Fruit fly (Drosophila melanogaster): ENCODE results near the gene CG5535.

CG5535 gene

DNA sequence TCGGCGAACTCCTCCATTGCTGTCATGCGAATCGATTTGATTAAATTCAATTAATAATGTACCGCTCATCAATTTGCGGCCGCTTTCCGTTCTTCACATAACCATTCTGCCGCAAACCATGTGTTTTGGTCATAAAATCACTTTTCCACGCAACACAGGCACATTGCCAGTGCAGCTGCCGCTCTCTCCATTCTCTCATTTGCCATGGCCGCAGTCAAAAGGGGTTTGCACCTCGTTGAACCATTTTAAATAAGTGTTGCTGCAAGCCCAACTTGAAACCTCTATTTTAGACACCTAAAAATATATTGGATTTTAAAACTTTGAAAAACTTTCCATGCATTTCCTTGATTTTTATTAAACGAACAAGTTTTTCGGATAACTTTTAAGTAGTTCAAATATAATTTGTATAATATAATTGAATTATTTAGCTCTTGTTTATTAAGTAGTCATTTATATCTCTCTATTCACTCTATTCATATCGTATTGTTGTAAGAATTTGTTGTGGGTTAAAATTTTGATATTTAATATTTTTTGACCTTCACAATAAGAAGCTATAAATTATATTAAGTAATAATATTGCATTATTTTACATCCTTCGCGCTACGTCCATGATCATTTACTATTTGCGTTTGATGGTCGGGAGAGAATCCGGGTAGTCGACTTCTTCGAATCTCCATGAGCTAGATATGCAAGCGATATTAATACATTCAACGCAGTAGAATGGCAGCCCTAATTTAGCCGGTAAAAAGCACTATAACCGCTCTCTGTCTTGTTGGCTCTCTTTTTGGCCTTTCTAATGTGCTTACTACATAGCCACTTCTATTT, at the start of gene CG5535:
Gene CG5535, minus strand, starts transcription at position 140 of the 825 bp plus-strand sequence.
- TF ChIP-seq CG7045 (GFP tag; optimal IDR thresholded peaks at IDR 0.05): peak; percentile 81
- TF ChIP-seq CG5204 (GFP tag; optimal IDR thresholded peaks at IDR 0.05): peak; percentile 54
- TF ChIP-seq CG12768 (GFP tag; optimal IDR thresholded peaks at IDR 0.05): peak; percentile 74
- TF ChIP-seq cic (GFP tag; optimal IDR thresholded peaks at IDR 0.05): no peak
- TF ChIP-seq toe (GFP tag; optimal IDR thresholded peaks at IDR 0.05): peak; percentile 61
- peak; percentile 64 for TF ChIP-seq tj (GFP tag; optimal IDR thresholded peaks at IDR 0.05)
- TF ChIP-seq bab1 (GFP tag; optimal IDR thresholded peaks at IDR 0.05): peak; percentile 77
- TF ChIP-seq pad (GFP tag; optimal IDR thresholded peaks at IDR 0.05): peak; percentile 73
- peak; percentile 56 for TF ChIP-seq Hr96 (GFP tag; optimal IDR thresholded peaks at IDR 0.05)
- peak; percentile 80 for TF ChIP-seq CG33017 (tag; optimal IDR thresholded peaks at IDR 0.05)
- TF ChIP-seq cnc (optimal IDR thresholded peaks at IDR 0.05): no peak
- peak; percentile 16 for TF ChIP-seq ovo (GFP tag; optimal IDR thresholded peaks at IDR 0.05)
- TF ChIP-seq CG14711 (tag; optimal IDR thresholded peaks at IDR 0.05): peak; percentile 95
- peak; percentile 57 for TF ChIP-seq Mnt (GFP tag; optimal IDR thresholded peaks at IDR 0.05)
- TF ChIP-seq Crg-1 (GFP tag; optimal IDR thresholded peaks at IDR 0.05): peak; percentile 32
- TF ChIP-seq CG1620 (GFP tag; optimal IDR thresholded peaks at IDR 0.05): peak; percentile 3
- TF ChIP-seq kay (GFP tag; ENCODE audit: borderline replicate concordance): no peak
- peak; percentile 82 for TF ChIP-seq CG7101 (tag; optimal IDR thresholded peaks at IDR 0.05)
- peak; percentile 92 for TF ChIP-seq CG11617 (GFP tag; optimal IDR thresholded peaks at IDR 0.05)
- TF ChIP-seq Clk (GFP tag; optimal IDR thresholded peaks at IDR 0.05): peak; percentile 7

DNA sequence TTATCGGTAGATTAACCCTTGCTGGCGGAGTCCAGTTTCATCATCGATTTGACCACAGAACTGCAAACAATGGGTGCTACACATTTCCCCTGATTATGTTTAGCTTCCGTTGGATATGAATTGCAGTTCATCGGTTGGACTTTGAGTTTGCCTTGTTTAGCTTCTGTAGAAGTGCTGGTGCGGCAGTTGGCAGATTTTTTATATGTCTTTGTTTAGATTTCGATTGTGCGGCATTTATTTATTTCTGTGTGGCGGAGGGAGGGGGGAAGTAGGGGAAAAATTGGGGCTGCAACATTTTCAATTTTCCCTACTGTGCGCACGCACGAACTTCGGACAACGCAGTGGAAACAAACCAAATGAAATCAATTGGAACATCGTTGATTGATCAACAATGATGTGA, 49.2 kb upstream of the CG5535 start:
- TF ChIP-seq kay (GFP tag; ENCODE audit: borderline replicate concordance) (no peak), pad (GFP tag; optimal IDR thresholded peaks at IDR 0.05) (peak; percentile 13), tj (GFP tag; optimal IDR thresholded peaks at IDR 0.05) (peak; percentile 95)

DNA sequence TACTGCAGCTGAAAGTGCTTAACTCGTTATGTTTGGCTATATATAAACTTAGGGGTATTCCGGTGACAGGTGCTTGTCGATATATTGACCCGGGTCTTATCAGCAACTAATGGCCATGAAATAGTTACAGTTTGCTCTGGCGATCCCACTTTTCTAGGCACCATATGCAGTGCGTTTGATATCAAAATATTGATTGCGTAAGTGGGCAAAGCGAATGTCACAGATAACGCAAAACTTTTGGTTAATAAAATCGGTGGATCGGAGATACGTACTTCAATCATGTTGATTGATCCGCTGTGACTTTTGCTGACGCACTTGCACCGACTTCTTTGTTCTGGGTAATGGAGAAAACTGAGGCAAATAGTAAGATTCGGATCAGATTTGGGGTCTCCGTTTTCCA, 48.0 kb upstream of the CG5535 start:
- TF ChIP-seq Crg-1 (GFP tag; optimal IDR thresholded peaks at IDR 0.05) (peak; percentile 27), cic (GFP tag; optimal IDR thresholded peaks at IDR 0.05) (no peak)

DNA sequence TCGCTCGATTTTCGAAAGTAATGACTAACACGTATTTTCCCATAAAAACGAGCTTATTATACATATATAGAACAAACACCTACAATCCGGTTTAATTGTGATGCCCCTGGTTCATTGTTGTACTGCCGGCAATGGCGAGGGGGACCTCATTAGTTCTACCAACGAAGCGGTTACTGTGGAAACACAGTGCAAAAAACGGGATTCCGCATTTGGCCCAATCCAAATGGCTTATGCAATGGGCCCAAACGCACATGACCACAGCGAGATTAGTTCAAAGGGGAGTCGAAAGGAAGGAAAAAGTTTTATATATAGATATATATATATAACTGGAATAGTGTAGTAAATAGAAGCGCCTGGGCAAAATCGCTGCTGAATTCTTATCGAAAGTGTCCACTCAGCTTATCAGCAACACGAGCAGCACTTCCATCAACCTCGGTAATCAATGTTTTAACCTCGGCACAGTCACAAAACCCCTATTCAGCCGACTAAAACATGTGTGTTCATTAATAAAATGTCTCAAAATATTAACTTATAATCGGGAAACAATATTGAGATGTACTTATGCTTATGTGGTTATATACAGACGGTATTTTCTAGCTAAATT, 47.3 kb upstream of the CG5535 start:
- TF ChIP-seq Mnt (GFP tag; optimal IDR thresholded peaks at IDR 0.05) (peak; percentile 10), CG11617 (GFP tag; optimal IDR thresholded peaks at IDR 0.05) (no peak), toe (GFP tag; optimal IDR thresholded peaks at IDR 0.05) (no peak), tj (GFP tag; optimal IDR thresholded peaks at IDR 0.05) (peak; percentile 59), cic (GFP tag; optimal IDR thresholded peaks at IDR 0.05) (peak; percentile 59), Hr96 (GFP tag; optimal IDR thresholded peaks at IDR 0.05) (no peak)

DNA sequence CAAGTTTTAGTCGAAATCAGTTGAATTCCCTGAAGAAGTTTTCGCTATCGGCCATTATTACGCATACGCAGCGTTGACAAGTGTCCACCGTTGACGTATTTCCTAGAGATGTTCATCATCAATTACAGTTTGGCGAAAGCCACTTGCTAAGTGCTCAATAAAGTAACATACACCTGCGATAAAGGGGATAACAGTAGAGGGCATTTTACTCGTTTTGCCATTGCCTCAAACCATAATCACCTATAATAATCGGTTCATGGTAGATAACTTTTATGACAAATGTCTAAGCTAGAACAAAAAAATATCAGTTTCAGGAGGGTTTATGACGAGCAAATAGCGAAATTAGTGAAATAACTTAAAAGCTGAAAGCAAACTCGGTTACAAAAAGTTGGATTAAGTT, 46.0 kb upstream of the CG5535 start:
- TF ChIP-seq CG11617 (GFP tag; optimal IDR thresholded peaks at IDR 0.05) (no peak), cic (GFP tag; optimal IDR thresholded peaks at IDR 0.05) (peak; percentile 57), Crg-1 (GFP tag; optimal IDR thresholded peaks at IDR 0.05) (no peak), CG33017 (tag; optimal IDR thresholded peaks at IDR 0.05) (peak; percentile 14), CG5204 (GFP tag; optimal IDR thresholded peaks at IDR 0.05) (peak; percentile 12), CG14711 (tag; optimal IDR thresholded peaks at IDR 0.05) (no peak), CG7045 (GFP tag; optimal IDR thresholded peaks at IDR 0.05) (peak; percentile 30), Hr96 (GFP tag; optimal IDR thresholded peaks at IDR 0.05) (no peak), kay (GFP tag; ENCODE audit: borderline replicate concordance) (peak; percentile 80), CG7101 (tag; optimal IDR thresholded peaks at IDR 0.05) (no peak), cnc (optimal IDR thresholded peaks at IDR 0.05) (no peak), tj (GFP tag; optimal IDR thresholded peaks at IDR 0.05) (no peak), CG1620 (GFP tag; optimal IDR thresholded peaks at IDR 0.05) (no peak), toe (GFP tag; optimal IDR thresholded peaks at IDR 0.05) (no peak), Clk (GFP tag; optimal IDR thresholded peaks at IDR 0.05) (no peak)

DNA sequence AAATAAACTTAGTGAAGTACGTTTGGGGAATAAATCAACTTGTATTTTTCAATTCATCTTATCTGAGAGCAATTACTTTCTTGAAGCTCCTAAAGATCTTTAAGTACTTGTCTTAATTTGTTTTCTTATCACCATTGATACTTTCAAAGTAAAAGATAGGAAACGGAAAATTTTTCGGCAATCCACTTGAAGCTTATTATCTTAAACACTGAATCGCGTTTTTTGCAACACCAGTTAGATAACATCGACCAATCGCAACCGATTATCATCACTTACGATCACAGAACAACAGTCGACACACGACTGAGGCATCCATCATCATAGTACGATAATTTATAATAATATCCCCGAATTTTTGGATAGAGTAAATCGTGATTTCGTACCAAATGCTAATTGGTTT, 45.6 kb upstream of the CG5535 start:
- TF ChIP-seq kay (GFP tag; ENCODE audit: borderline replicate concordance) (no peak), cic (GFP tag; optimal IDR thresholded peaks at IDR 0.05) (no peak), CG33017 (tag; optimal IDR thresholded peaks at IDR 0.05) (no peak), CG7045 (GFP tag; optimal IDR thresholded peaks at IDR 0.05) (no peak)

DNA sequence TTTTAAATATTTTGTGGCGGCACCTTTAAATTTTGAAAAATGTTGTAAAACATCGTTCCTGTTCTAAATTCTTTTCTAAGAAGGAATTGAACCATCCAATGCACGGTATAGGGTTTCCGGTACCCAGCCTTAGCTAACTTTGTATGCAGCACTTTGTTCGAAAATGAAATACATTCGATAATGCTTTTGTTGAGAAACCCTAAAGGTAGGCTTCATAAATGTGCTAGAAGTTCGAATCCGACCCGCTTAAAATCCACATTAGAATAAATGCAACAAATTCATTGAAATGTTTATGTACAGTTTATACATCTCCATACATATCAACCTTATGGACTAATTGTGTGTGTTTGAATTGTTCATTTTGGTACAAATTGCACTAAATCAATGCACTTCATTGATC, 42.0 kb upstream of the CG5535 start:
- TF ChIP-seq Hr96 (GFP tag; optimal IDR thresholded peaks at IDR 0.05) (no peak), CG7045 (GFP tag; optimal IDR thresholded peaks at IDR 0.05) (no peak), CG11617 (GFP tag; optimal IDR thresholded peaks at IDR 0.05) (no peak), pad (GFP tag; optimal IDR thresholded peaks at IDR 0.05) (no peak), bab1 (GFP tag; optimal IDR thresholded peaks at IDR 0.05) (peak; percentile 48)

Measured in whole organism, adult.